Worm (Caenorhabditis elegans) whole organism, L1 larva: ENCODE measurements around the gene egrh-3.
"Not testable (repeated sequence)": the region's sequence is repeated elsewhere in the genome, so short reads cannot be mapped to it uniquely, and the experiment has no call there.

Experiments
- C34B4.2 ChIP-seq: sonication (generic microtip); optimal IDR thresholded peaks from 2 replicates; lab custom pipeline; 2017; ENCODE audit warnings: mild to moderate bottlenecking, missing genetic modification characterization, missing compliant biosample characterization
- Y116A8C.19 ChIP-seq: sonication (generic microtip); optimal IDR thresholded peaks from 2 replicates; lab custom pipeline; 2016; ENCODE audit warnings: missing compliant biosample characterization, missing genetic modification characterization, borderline replicate concordance
- aha-1 ChIP-seq: fragments of 150-350 bp; optimal IDR thresholded peaks from 2 replicates; lab custom pipeline; 2014; ENCODE audit warnings: missing biosample characterization, missing genetic modification characterization
- alr-1 ChIP-seq: fragments of 200-800 bp; sonication (Bioruptor generic); optimal IDR thresholded peaks from 2 replicates; lab custom pipeline; 2018; ENCODE audit warnings: borderline replicate concordance, mild to moderate bottlenecking, missing genetic modification characterization, missing compliant biosample characterization
- aly-2 ChIP-seq: fragments of 150-350 bp; optimal IDR thresholded peaks from 2 replicates; lab custom pipeline; 2014; ENCODE audit warnings: missing biosample characterization, missing genetic modification characterization
- ama-1 ChIP-seq: fragments of 150-350 bp; optimal IDR thresholded peaks from 2 replicates; lab custom pipeline; 2014
- ceh-63 ChIP-seq: fragments of 200-800 bp; sonication (Bioruptor generic); optimal IDR thresholded peaks from 2 replicates; lab custom pipeline; 2018; ENCODE audit warnings: mild to moderate bottlenecking, missing genetic modification characterization, missing compliant biosample characterization
- ceh-8 ChIP-seq: fragments of 200-800 bp; sonication (Bioruptor generic); optimal IDR thresholded peaks from 2 replicates; lab custom pipeline; 2018; ENCODE audit warnings: mild to moderate bottlenecking, missing genetic modification characterization, moderate library complexity, missing compliant biosample characterization
- ceh-88 ChIP-seq: fragments of 200-800 bp; sonication (Bioruptor generic); IDR thresholded peaks from 2 replicates; pipeline ENCODE4 v1.3.6; 2022; ENCODE audit warnings: missing genetic modification characterization, missing compliant biosample characterization
- ceh-90 ChIP-seq: sonication (generic microtip); optimal IDR thresholded peaks from 2 replicates; lab custom pipeline; 2016; ENCODE audit warnings: missing genetic modification characterization, missing compliant biosample characterization
- ces-1 ChIP-seq: fragments of 150-350 bp; optimal IDR thresholded peaks from 2 replicates; lab custom pipeline; 2014; ENCODE audit warnings: missing biosample characterization, missing genetic modification reagents, missing genetic modification characterization
- dsc-1 ChIP-seq: sonication (generic microtip); optimal IDR thresholded peaks from 2 replicates; lab custom pipeline; 2016; ENCODE audit warnings: mild to moderate bottlenecking, missing genetic modification characterization, missing compliant biosample characterization
- efl-3 ChIP-seq: fragments of 200-800 bp; sonication (Bioruptor generic); optimal IDR thresholded peaks from 2 replicates; lab custom pipeline; 2018; ENCODE audit warnings: mild to moderate bottlenecking, missing genetic modification characterization, missing compliant biosample characterization
- fkh-10 ChIP-seq: sonication (generic microtip); optimal IDR thresholded peaks from 2 replicates; lab custom pipeline; 2017; ENCODE audit warnings: missing biosample characterization, missing genetic modification reagents, missing genetic modification characterization
- grh-1 ChIP-seq: fragments of 200-800 bp; sonication (Bioruptor generic); IDR thresholded peaks from 2 replicates; pipeline ENCODE4 v1.3.6; 2022; ENCODE audit warnings: missing genetic modification reagents, missing genetic modification characterization, missing compliant biosample characterization
- hlh-17 ChIP-seq: fragments of 200-800 bp; sonication (Bioruptor generic); optimal IDR thresholded peaks from 2 replicates; lab custom pipeline; 2018; ENCODE audit warnings: missing genetic modification characterization, mild to moderate bottlenecking, missing compliant biosample characterization, moderate library complexity, borderline replicate concordance
- hlh-4 ChIP-seq: sonication (generic microtip); optimal IDR thresholded peaks from 2 replicates; lab custom pipeline; 2016; ENCODE audit warnings: mild to moderate bottlenecking, missing genetic modification characterization, missing compliant biosample characterization
- jun-1 ChIP-seq: fragments of 150-350 bp; optimal IDR thresholded peaks from 2 replicates; lab custom pipeline; 2014; ENCODE audit warnings: missing biosample characterization, missing genetic modification reagents, missing genetic modification characterization
- lin-14 ChIP-seq: fragments of 200-800 bp; sonication (Bioruptor generic); optimal IDR thresholded peaks from 2 replicates; lab custom pipeline; 2018; ENCODE audit warnings: mild to moderate bottlenecking, missing genetic modification characterization, moderate library complexity, missing compliant biosample characterization
- lin-15B ChIP-seq: fragments of 150-350 bp; sonication (generic microtip); optimal IDR thresholded peaks from 3 replicates; lab custom pipeline; 2014; ENCODE audit warnings: missing biosample characterization, missing genetic modification characterization
- lin-39 ChIP-seq: fragments of 150-350 bp; optimal IDR thresholded peaks from 2 replicates; lab custom pipeline; 2014; ENCODE audit warnings: missing biosample characterization, missing genetic modification reagents, missing genetic modification characterization
- mab-9 ChIP-seq: fragments of 200-800 bp; sonication (Bioruptor generic); IDR thresholded peaks from 2 replicates; pipeline ENCODE4 v1.3.6; 2022; ENCODE audit warnings: missing genetic modification reagents, missing genetic modification characterization, missing compliant biosample characterization
- mef-2 ChIP-seq: fragments of 150-350 bp; optimal IDR thresholded peaks from 2 replicates; lab custom pipeline; 2014; ENCODE audit warnings: missing biosample characterization, missing genetic modification characterization
- nhr-11 ChIP-seq: fragments of 150-350 bp; optimal IDR thresholded peaks from 2 replicates; lab custom pipeline; 2014; ENCODE audit warnings: missing biosample characterization, missing genetic modification characterization
- nhr-12 ChIP-seq: sonication (generic microtip); optimal IDR thresholded peaks from 2 replicates; lab custom pipeline; 2017; ENCODE audit warnings: missing biosample characterization, missing genetic modification characterization
- nhr-19 ChIP-seq: fragments of 200-800 bp; sonication (Bioruptor generic); conservative IDR thresholded peaks from 2 replicates; pipeline ENCODE4 v1.3.6; 2022; ENCODE audit warnings: missing genetic modification characterization, missing compliant biosample characterization
- nhr-28 ChIP-seq: fragments of 150-350 bp; optimal IDR thresholded peaks from 2 replicates; lab custom pipeline; 2014; ENCODE audit warnings: missing biosample characterization, missing genetic modification characterization
- nhr-76 ChIP-seq: sonication (generic microtip); optimal IDR thresholded peaks from 2 replicates; lab custom pipeline; 2017; ENCODE audit warnings: missing biosample characterization, missing genetic modification characterization
- nhr-84 ChIP-seq: sonication (generic microtip); optimal IDR thresholded peaks from 2 replicates; lab custom pipeline; 2017; ENCODE audit warnings: missing biosample characterization, missing genetic modification characterization
- nhr-85 ChIP-seq: sonication (generic microtip); peaks from one replicate; lab custom pipeline; 2016; ENCODE audit warnings: missing genetic modification characterization, inconsistent platforms, missing compliant biosample characterization
- pqm-1 ChIP-seq: sonication (generic microtip); optimal IDR thresholded peaks from 3 replicates; lab custom pipeline; 2017; ENCODE audit warnings: missing biosample characterization, missing genetic modification characterization
- skn-1 ChIP-seq: fragments of 150-350 bp; optimal IDR thresholded peaks from 2 replicates; lab custom pipeline; 2014; ENCODE audit warnings: missing biosample characterization, missing genetic modification characterization
- sox-4 ChIP-seq: sonication (generic microtip); optimal IDR thresholded peaks from 2 replicates; lab custom pipeline; 2016; ENCODE audit warnings: missing genetic modification characterization, missing compliant biosample characterization
- swsn-7 ChIP-seq: sonication (generic microtip); optimal IDR thresholded peaks from 2 replicates; lab custom pipeline; 2016; ENCODE audit warnings: missing genetic modification characterization, missing compliant biosample characterization
- tlp-1 ChIP-seq: fragments of 150-350 bp; optimal IDR thresholded peaks from 2 replicates; lab custom pipeline; 2014; ENCODE audit warnings: missing biosample characterization, missing genetic modification characterization
- unc-130 ChIP-seq: fragments of 150-350 bp; optimal IDR thresholded peaks from 2 replicates; lab custom pipeline; 2017; ENCODE audit warnings: missing biosample characterization, missing genetic modification characterization, inconsistent platforms
- unc-62 ChIP-seq: fragments of 150-350 bp; optimal IDR thresholded peaks from 2 replicates; lab custom pipeline; 2014; ENCODE audit warnings: missing biosample characterization, missing genetic modification reagents, missing genetic modification characterization
- unc-98 ChIP-seq: fragments of 200-800 bp; sonication (Bioruptor generic); IDR thresholded peaks from 2 replicates; pipeline ENCODE4 v1.3.6; 2022; ENCODE audit warnings: missing genetic modification characterization, missing compliant biosample characterization
- vab-15 ChIP-seq: sonication (generic microtip); optimal IDR thresholded peaks from 2 replicates; lab custom pipeline; 2017; ENCODE audit warnings: missing genotype, mild to moderate bottlenecking, missing genetic modification characterization, missing compliant biosample characterization
- xbp-1 ChIP-seq: sonication (generic microtip); optimal IDR thresholded peaks from 2 replicates; lab custom pipeline; 2016; ENCODE audit warnings: missing genetic modification characterization, missing compliant biosample characterization
- ztf-11 ChIP-seq, 2 experiments: sonication (generic microtip); optimal IDR thresholded peaks; 2 replicates each; lab custom pipeline; 2016 to 2017; ENCODE audit warnings: missing genetic modification characterization in 2 of 2, missing biosample characterization in 1 of 2, missing compliant biosample characterization in 1 of 2

egrh-3 gene

ce11 chrIV:2725784-2726183 is 37.2 kb upstream of the egrh-3 start, which contains the start of gene ubxn-2 (continued):
- TF ChIP-seq efl-3, result no peak
- TF ChIP-seq nhr-28 (tag; lab: Kevin White, UChicago), result no peak
- peak; percentile 83 for TF ChIP-seq unc-130 (tag; lab: Kevin White, UChicago)
- peak; percentile 83 for TF ChIP-seq nhr-19 (GFP tag; lab: Robert Waterston, UW)
- TF ChIP-seq ceh-88 (GFP tag; lab: Robert Waterston, UW), result 0 out of 2 replicates have a peak, but pooled peaks have one; percentile 43
- no peak for TF ChIP-seq pqm-1 (tag; lab: Kevin White, UChicago)
- no peak for TF ChIP-seq hlh-4 (tag; lab: Kevin White, UChicago)
- peak; percentile 77 for TF ChIP-seq lin-14 (GFP tag; lab: Kevin White, UChicago)
- TF ChIP-seq ceh-63, result no peak
- TF ChIP-seq mef-2 (tag; lab: Kevin White, UChicago), result no peak
- TF ChIP-seq alr-1 (tag; lab: Kevin White, UChicago), result no peak
- TF ChIP-seq tlp-1 (tag; lab: Kevin White, UChicago), result no peak
- TF ChIP-seq nhr-11 (tag; lab: Kevin White, UChicago), result no peak
- peak; percentile 87 for TF ChIP-seq skn-1 (tag; lab: Kevin White, UChicago)
- peak; percentile 25 for TF ChIP-seq aha-1 (tag; lab: Kevin White, UChicago)
- peak; percentile 89 for TF ChIP-seq swsn-7 (tag; lab: Kevin White, UChicago)
- TF ChIP-seq lin-39, result peak; percentile 68
- TF ChIP-seq xbp-1 (tag; lab: Kevin White, UChicago), result peak; percentile 84
- TF ChIP-seq unc-98, result no peak
- TF ChIP-seq grh-1, result peak; percentile 81
- TF ChIP-seq C34B4.2 (tag; lab: Kevin White, UChicago), result no peak
- TF ChIP-seq ceh-90 (tag; lab: Kevin White, UChicago), result peak; percentile 62
- no peak for TF ChIP-seq ces-1 (GFP tag; lab: Kevin White, UChicago)
- no peak for TF ChIP-seq nhr-12 (tag; lab: Kevin White, UChicago)
- peak in 1 of 2 experiments; percentile 80 for TF ChIP-seq ztf-11 (tag; optimal IDR thresholded peaks at IDR 0.05; lab: Kevin White, UChicago)
- no peak for TF ChIP-seq ama-1 (lab: Kevin White, UChicago)
- TF ChIP-seq ceh-8 (GFP tag; lab: Kevin White, UChicago), result peak; percentile 70
- TF ChIP-seq vab-15 (tag; lab: Kevin White, UChicago), result no peak
- peak; percentile 70 for TF ChIP-seq aly-2 (tag; lab: Kevin White, UChicago)
- peak; percentile 73 for TF ChIP-seq mab-9
- peak; percentile 75 for TF ChIP-seq sox-4
- TF ChIP-seq jun-1 (tag; lab: Kevin White, UChicago), result peak; percentile 75
- TF ChIP-seq dsc-1 (tag; lab: Kevin White, UChicago), result peak; percentile 88
- no peak for TF ChIP-seq Y116A8C.19 (tag; lab: Kevin White, UChicago)
- TF ChIP-seq nhr-85 (tag; lab: Kevin White, UChicago), result peak; percentile 91
- TF ChIP-seq nhr-76, result no peak

ce11 chrIV:2719734-2720133 is 31.2 kb upstream of the egrh-3 start, which contains the start of gene ndua-12:
Gene ndua-12, minus strand, starts transcription at chrIV:2719834.
- TF ChIP-seq unc-98; lin-15B (tag; lab: Kevin White, UChicago); hlh-17 (GFP tag; lab: Kevin White, UChicago): not testable (repeated sequence)
- TF ChIP-seq, all 84 proteins: peak for 0; not testable (repeated sequence) for 84

ce11 chrIV:2716474-2716873 is 27.9 kb upstream of the egrh-3 start, which contains the start of gene Y94H6A.7:
Gene Y94H6A.7, minus strand, starts transcription at chrIV:2716574.
- TF ChIP-seq fkh-10; unc-62 (GFP tag; lab: Kevin White, UChicago); nhr-84 (tag; lab: Kevin White, UChicago): not testable (repeated sequence)
